Fruit fly (Drosophila melanogaster): ENCODE data around the gene CG42831.

Gene CG42831

dm6 chr3L:10827348-10827747 lies 12.7 kb downstream of the CG42831 start (continued):
- TF ChIP-seq chinmo (GFP tag; IDR thresholded peaks at IDR 0.05; ENCODE audit: partially characterized antibody) (no peak), Taf1 (GFP tag; IDR thresholded peaks at IDR 0.05) (no peak), CG4820 (GFP tag; optimal IDR thresholded peaks at IDR 0.05) (no peak), CG6791 (GFP tag; IDR thresholded peaks at IDR 0.05; ENCODE audit: partially characterized antibody) (no peak), Doc2 (GFP tag; IDR thresholded peaks at IDR 0.05) (no peak), CG10431 (GFP tag; optimal IDR thresholded peaks at IDR 0.05) (no peak), Atf-2 (GFP tag; optimal IDR thresholded peaks at IDR 0.05) (no peak), zfh1 (GFP tag; IDR thresholded peaks at IDR 0.05) (no peak), GATAe (GFP tag; conservative IDR thresholded peaks at IDR 0.05) (no peak), Usf (GFP tag; optimal IDR thresholded peaks at IDR 0.05) (no peak), maf-S (GFP tag; optimal IDR thresholded peaks at IDR 0.05) (no peak), CG4404 (GFP tag; IDR thresholded peaks at IDR 0.05) (no peak), emc (GFP tag; optimal IDR thresholded peaks at IDR 0.05) (no peak), Ravus (GFP tag; IDR thresholded peaks at IDR 0.05) (no peak), CG11085 (GFP tag; IDR thresholded peaks at IDR 0.05) (no peak), CG30431 (GFP tag; optimal IDR thresholded peaks at IDR 0.05) (no peak), CG9215 (GFP tag; IDR thresholded peaks at IDR 0.05) (no peak), Sry-δ (GFP tag; optimal IDR thresholded peaks at IDR 0.05) (no peak), CG32772 (GFP tag; IDR thresholded peaks at IDR 0.05) (no peak), CG16779 (GFP tag; IDR thresholded peaks at IDR 0.05) (no peak), CG32532 (GFP tag; IDR thresholded peaks at IDR 0.05) (no peak), CG5953 (GFP tag; IDR thresholded peaks at IDR 0.05) (no peak), Atf3 (GFP tag; optimal IDR thresholded peaks at IDR 0.05) (no peak), ERR (GFP tag; optimal IDR thresholded peaks at IDR 0.05) (no peak), CG5245 (GFP tag; optimal IDR thresholded peaks at IDR 0.05) (no peak), CG42726 (GFP tag; IDR thresholded peaks at IDR 0.05; ENCODE audit: partially characterized antibody) (no peak), BEAF-32 (GFP tag; optimal IDR thresholded peaks at IDR 0.05) (no peak), CG6654 (GFP tag; optimal IDR thresholded peaks at IDR 0.05) (no peak), wor (GFP tag; IDR thresholded peaks at IDR 0.05) (no peak), ab (GFP tag; optimal IDR thresholded peaks at IDR 0.05) (no peak), CG13775 (GFP tag; optimal IDR thresholded peaks at IDR 0.05) (no peak), slbo (GFP tag; IDR thresholded peaks at IDR 0.05) (peak; percentile 27; the same call in 1 of the 2 replicates), sens (GFP tag) (no peak), CG6254 (GFP tag; optimal IDR thresholded peaks at IDR 0.05) (no peak), CG7372 (GFP tag; IDR thresholded peaks at IDR 0.05) (no peak), CG31365 (tag; optimal IDR thresholded peaks at IDR 0.05) (no peak), CG16813 (GFP tag; IDR thresholded peaks at IDR 0.05; ENCODE audit: partially characterized antibody) (no peak), CG7987 (GFP tag; optimal IDR thresholded peaks at IDR 0.05) (no peak), CG30403 (GFP tag; optimal IDR thresholded peaks at IDR 0.05) (peak; percentile 25), ato (GFP tag; IDR thresholded peaks at IDR 0.05; ENCODE audit: partially characterized antibody) (no peak), TFAM (GFP tag; optimal IDR thresholded peaks at IDR 0.05) (no peak), mam (GFP tag; optimal IDR thresholded peaks at IDR 0.05) (no peak), CG17328 (GFP tag; IDR thresholded peaks at IDR 0.05) (no peak), Gsc (GFP tag; IDR thresholded peaks at IDR 0.05) (no peak), ash1 (GFP tag; optimal IDR thresholded peaks at IDR 0.05) (no peak), Mes4 (GFP tag; optimal IDR thresholded peaks at IDR 0.05) (no peak), CG6272 (GFP tag; IDR thresholded peaks at IDR 0.05) (no peak), ranshi (GFP tag; IDR thresholded peaks at IDR 0.05) (no peak), CG2116 (GFP tag; optimal IDR thresholded peaks at IDR 0.05) (no peak), repo (GFP tag; optimal IDR thresholded peaks at IDR 0.05) (no peak), HLH3B (GFP tag; IDR thresholded peaks at IDR 0.05) (0 out of 2 replicates have a peak, but pooled peaks have one; percentile 12), Myb (GFP tag; optimal IDR thresholded peaks at IDR 0.05) (no peak), pita (GFP tag; optimal IDR thresholded peaks at IDR 0.05) (no peak), Aef1 (GFP tag; IDR thresholded peaks at IDR 0.05) (no peak)

Data from whole organism, embryonic.